Fruit fly (Drosophila melanogaster) whole organism, embryonic: ENCODE results near the gene CG15912.

ENCODE experiments used
- CG10543 ChIP-seq: fragments of 200-800 bp; sonication (Bioruptor generic); optimal IDR thresholded peaks from 3 replicates; lab custom pipeline; 2017; ENCODE audit warnings: missing biosample characterization, mild to moderate bottlenecking, missing genetic modification characterization, moderate library complexity
- CG12236 ChIP-seq: fragments of 200-800 bp; sonication (Bioruptor generic); optimal IDR thresholded peaks from 2 replicates; lab custom pipeline; 2016; ENCODE audit warnings: missing biosample characterization, missing genetic modification characterization
- CG1603 ChIP-seq: fragments of 200-800 bp; sonication (Bioruptor generic); optimal IDR thresholded peaks from 2 replicates; lab custom pipeline; 2019; ENCODE audit warnings: missing biosample characterization, mild to moderate bottlenecking, missing genetic modification characterization, moderate library complexity
- CG4617 ChIP-seq: fragments of 200-800 bp; sonication (Bioruptor generic); optimal IDR thresholded peaks from 3 replicates; lab custom pipeline; 2016; ENCODE audit warnings: missing biosample characterization, missing genetic modification characterization, borderline replicate concordance
- CG6254 ChIP-seq: fragments of 200-800 bp; sonication (Bioruptor generic); optimal IDR thresholded peaks from 3 replicates; lab custom pipeline; 2017; ENCODE audit warnings: mild to moderate bottlenecking, missing biosample characterization, missing genetic modification reagents, missing genetic modification characterization
- CG7556 ChIP-seq: fragments of 200-800 bp; sonication (Bioruptor generic); optimal IDR thresholded peaks from 2 replicates; lab custom pipeline; 2017; ENCODE audit warnings: missing biosample characterization, mild to moderate bottlenecking, missing genetic modification characterization
- CG8359 ChIP-seq: fragments of 200-800 bp; sonication (Bioruptor generic); optimal IDR thresholded peaks from 2 replicates; lab custom pipeline; 2017; ENCODE audit warnings: missing biosample characterization, mild to moderate bottlenecking, missing genetic modification characterization, borderline replicate concordance
- CG9215 ChIP-seq: fragments of 200-800 bp; sonication (Bioruptor generic); IDR thresholded peaks from 2 replicates; pipeline ENCODE4 v1.3.6; 2022; ENCODE audit warnings: missing biosample characterization, missing genetic modification characterization
- CG9797 ChIP-seq: fragments of 200-800 bp; sonication (Bioruptor generic); optimal IDR thresholded peaks from 3 replicates; lab custom pipeline; 2018; ENCODE audit warnings: missing biosample characterization, mild to moderate bottlenecking, missing genetic modification characterization
- CG9932 ChIP-seq: fragments of 200-800 bp; sonication (Bioruptor generic); IDR thresholded peaks from 2 replicates; pipeline ENCODE4 v1.3.6; 2022; ENCODE audit warnings: missing biosample characterization, missing genetic modification characterization
- CTCF ChIP-seq: fragments of 200-800 bp; sonication (Bioruptor generic); optimal IDR thresholded peaks from 2 replicates; lab custom pipeline; 2017; ENCODE audit warnings: missing biosample characterization, mild to moderate bottlenecking, missing genetic modification characterization, moderate library complexity
- Chrac-16 ChIP-seq: fragments of 200-800 bp; sonication (Bioruptor generic); optimal IDR thresholded peaks from 3 replicates; lab custom pipeline; 2016; ENCODE audit warnings: missing biosample characterization, missing genetic modification characterization
- E2f1 ChIP-seq: fragments of 200-800 bp; sonication (Bioruptor generic); IDR thresholded peaks from 2 replicates; pipeline ENCODE4 v1.3.6; 2022; ENCODE audit warnings: missing biosample characterization, missing genetic modification characterization
- GATAe ChIP-seq: fragments of 200-800 bp; sonication (Bioruptor generic); conservative IDR thresholded peaks from 2 replicates; pipeline ENCODE4 v1.3.6; 2022; ENCODE audit warnings: missing biosample characterization, missing genetic modification characterization
- Hmr ChIP-seq: fragments of 200-800 bp; sonication (Bioruptor generic); optimal IDR thresholded peaks from 3 replicates; lab custom pipeline; 2017; ENCODE audit warnings: mild to moderate bottlenecking, missing biosample characterization, missing genetic modification reagents, missing genetic modification characterization
- Lhr ChIP-seq: fragments of 200-800 bp; sonication (Bioruptor generic); optimal IDR thresholded peaks from 3 replicates; lab custom pipeline; 2017; ENCODE audit warnings: mild to moderate bottlenecking, missing biosample characterization, missing genetic modification reagents, missing genetic modification characterization
- Myb ChIP-seq: fragments of 200-800 bp; sonication (Bioruptor generic); optimal IDR thresholded peaks from 2 replicates; lab custom pipeline; 2016; ENCODE audit warnings: missing biosample characterization, missing genetic modification characterization
- Nf-YB ChIP-seq: fragments of 200-800 bp; sonication (Bioruptor generic); optimal IDR thresholded peaks from 3 replicates; lab custom pipeline; 2019; ENCODE audit warnings: missing biosample characterization, mild to moderate bottlenecking, missing genetic modification characterization, moderate library complexity
- Nf-YC ChIP-seq: fragments of 200-800 bp; optimal IDR thresholded peaks from 3 replicates; lab custom pipeline; 2019; ENCODE audit warnings: missing biosample characterization, mild to moderate bottlenecking, missing genetic modification characterization, moderate library complexity
- NfI ChIP-seq: fragments of 200-800 bp; sonication (Bioruptor generic); optimal IDR thresholded peaks from 3 replicates; lab custom pipeline; 2018; ENCODE audit warnings: missing biosample characterization, mild to moderate bottlenecking, missing genetic modification characterization, moderate library complexity
- Rfx ChIP-seq: fragments of 200-800 bp; sonication (Bioruptor generic); IDR thresholded peaks from 2 replicates; pipeline ENCODE4 v1.3.6; 2022; ENCODE audit warnings: missing biosample characterization, missing genetic modification characterization
- Six4 ChIP-seq: fragments of 200-800 bp; sonication (Bioruptor generic); optimal IDR thresholded peaks from 2 replicates; lab custom pipeline; 2016; ENCODE audit warnings: missing biosample characterization, missing genetic modification characterization
- Sry-δ ChIP-seq: fragments of 200-800 bp; sonication (Bioruptor generic); optimal IDR thresholded peaks from 2 replicates; lab custom pipeline; 2016; ENCODE audit warnings: missing biosample characterization, missing genetic modification characterization
- Trl ChIP-seq, 3 experiments: fragments of >200 bp in 2 of 3; fragments of 200-800 bp in 1 of 3; sonication (Bioruptor generic) in 1 of 3; optimal IDR thresholded peaks; 2 replicates in 1 of 3; 3 replicates in 2 of 3; lab custom pipeline; 2016 to 2017; ENCODE audit warnings: missing biosample characterization in 1 of 3, missing genetic modification characterization in 1 of 3
- ara ChIP-seq: fragments of 200-800 bp; sonication (Bioruptor generic); IDR thresholded peaks from 2 replicates; pipeline ENCODE4 v1.3.6; 2022; ENCODE audit warnings: missing biosample characterization, missing genetic modification characterization
- bab2 ChIP-seq: fragments of 200-800 bp; sonication (Bioruptor generic); optimal IDR thresholded peaks from 2 replicates; lab custom pipeline; 2016; ENCODE audit warnings: missing biosample characterization, missing genetic modification characterization
- cg ChIP-seq: fragments of 200-800 bp; sonication (Bioruptor generic); optimal IDR thresholded peaks from 3 replicates; lab custom pipeline; 2019; ENCODE audit warnings: missing biosample characterization, mild to moderate bottlenecking, missing genetic modification characterization, moderate library complexity
- dimm ChIP-seq: fragments of 200-800 bp; sonication (Bioruptor generic); IDR thresholded peaks from 2 replicates; pipeline ENCODE4 v1.3.6; 2022; ENCODE audit warnings: missing biosample characterization, missing genetic modification characterization
- esg ChIP-seq: fragments of 200-800 bp; sonication (Bioruptor generic); conservative IDR thresholded peaks from 2 replicates; pipeline ENCODE4 v1.3.6; 2022; ENCODE audit warnings: missing biosample characterization, missing genetic modification characterization
- eve ChIP-seq, 2 experiments: fragments of >200 bp; optimal IDR thresholded peaks; 2 replicates each; lab custom pipeline; 2017; ENCODE audit warnings: missing biosample characterization in 2 of 2, missing genetic modification characterization in 2 of 2
- hth ChIP-seq: fragments of >200 bp; optimal IDR thresholded peaks from 2 replicates; lab custom pipeline; 2017; ENCODE audit warnings: inconsistent platforms
- lab ChIP-seq: fragments of 200-800 bp; sonication (Bioruptor generic); optimal IDR thresholded peaks from 3 replicates; lab custom pipeline; 2017; ENCODE audit warnings: missing biosample characterization, missing genetic modification characterization, mild to moderate bottlenecking, moderate library complexity, missing genetic modification reagents
- pb ChIP-seq: fragments of 200-800 bp; sonication (Bioruptor generic); optimal IDR thresholded peaks from 3 replicates; lab custom pipeline; 2016; ENCODE audit warnings: missing biosample characterization, missing genetic modification characterization
- seq ChIP-seq: fragments of 200-800 bp; sonication (Bioruptor generic); IDR thresholded peaks from 2 replicates; pipeline ENCODE4 v1.3.6; 2022; ENCODE audit warnings: missing biosample characterization, missing genetic modification characterization
- sim ChIP-seq: fragments of 200-800 bp; sonication (Bioruptor generic); IDR thresholded peaks from 2 replicates; pipeline ENCODE4 v1.3.6; 2022; ENCODE audit warnings: missing biosample characterization, missing genetic modification characterization
- slp2 ChIP-seq: fragments of 200-800 bp; sonication (Bioruptor generic); optimal IDR thresholded peaks from 2 replicates; lab custom pipeline; 2016; ENCODE audit warnings: missing biosample characterization, missing genetic modification characterization
- sr ChIP-seq: fragments of 200-800 bp; sonication (Bioruptor generic); IDR thresholded peaks from 3 replicates; pipeline ENCODE4 v1.3.6; 2022; ENCODE audit warnings: missing biosample characterization, missing genetic modification characterization
- sug ChIP-seq: fragments of 200-800 bp; optimal IDR thresholded peaks from 2 replicates; lab custom pipeline; 2019; ENCODE audit warnings: missing biosample characterization, mild to moderate bottlenecking, missing genetic modification characterization, moderate library complexity
- tin ChIP-seq: fragments of 200-800 bp; sonication (Bioruptor generic); optimal IDR thresholded peaks from 3 replicates; lab custom pipeline; 2016; ENCODE audit warnings: missing biosample characterization, missing genetic modification characterization
- unpg ChIP-seq: fragments of 200-800 bp; sonication (Bioruptor generic); optimal IDR thresholded peaks from 3 replicates; lab custom pipeline; 2018; ENCODE audit warnings: missing biosample characterization, mild to moderate bottlenecking, missing genetic modification characterization, moderate library complexity
- wdn ChIP-seq: fragments of 200-800 bp; sonication (Bioruptor generic); IDR thresholded peaks from 2 replicates; pipeline ENCODE4 v1.3.6; 2022; ENCODE audit warnings: missing biosample characterization, missing genetic modification characterization
- wor ChIP-seq: fragments of 200-800 bp; sonication (Bioruptor generic); IDR thresholded peaks from 2 replicates; pipeline ENCODE4 v1.3.6; 2022; ENCODE audit warnings: missing biosample characterization, missing genetic modification characterization

CG15912 gene

DNA sequence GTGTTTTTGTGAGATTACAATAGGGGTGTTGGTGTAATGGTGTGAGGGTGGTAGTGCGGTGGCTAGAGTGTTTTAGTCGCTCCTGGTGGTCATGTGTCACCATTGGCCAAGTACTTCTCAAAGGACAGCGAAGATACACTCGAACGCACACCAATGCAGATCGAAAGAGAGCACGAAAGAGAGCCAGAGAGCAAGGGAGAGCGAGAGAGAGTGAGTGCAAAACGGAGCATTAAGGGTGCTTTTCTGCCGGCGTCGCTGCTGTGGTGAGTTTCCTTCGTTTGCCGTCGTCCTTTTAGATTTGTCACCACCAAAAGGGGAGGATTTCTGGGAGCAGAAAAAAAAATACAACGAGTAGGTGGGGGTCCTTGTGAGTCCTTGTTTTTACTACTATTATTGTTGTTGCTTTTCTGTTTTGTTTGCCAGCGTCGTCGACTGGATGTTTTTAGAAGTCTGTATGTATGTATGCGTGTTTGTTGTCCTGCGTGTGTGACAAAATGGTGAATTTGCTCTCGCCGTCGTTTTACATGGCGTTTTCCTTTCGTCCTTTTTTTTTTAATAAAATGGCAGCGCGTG lies 40.7 kb upstream of the CG15912 start (continued):
- TF ChIP-seq NfI (GFP tag; lab: Kevin White, UChicago), result no peak
- TF ChIP-seq lab (GFP tag; lab: Kevin White, UChicago), result no peak
- TF ChIP-seq dimm, result no peak
- no peak for TF ChIP-seq Myb (GFP tag; lab: Kevin White, UChicago)
- TF ChIP-seq Nf-YC (tag; lab: Kevin White, UChicago), result peak; percentile 90
- TF ChIP-seq Rfx (GFP tag; lab: Robert Waterston, UW), result no peak
- TF ChIP-seq CG12236 (GFP tag; lab: Kevin White, UChicago), result no peak
- TF ChIP-seq CG9932 (GFP tag; lab: Robert Waterston, UW), result no peak
- TF ChIP-seq wdn (GFP tag; lab: Robert Waterston, UW), result no peak
- TF ChIP-seq pb, result no peak
- no peak for TF ChIP-seq Chrac-16 (GFP tag; lab: Kevin White, UChicago)
- no peak for TF ChIP-seq esg (GFP tag; lab: Robert Waterston, UW)
- no peak for TF ChIP-seq eve (GFP tag; optimal IDR thresholded peaks at IDR 0.05; lab: Kevin White, UChicago)
- TF ChIP-seq Trl (optimal IDR thresholded peaks at IDR 0.05; lab: Kevin White, UChicago), result peak; percentile 76 to 93
- no peak for TF ChIP-seq Trl (GFP tag; optimal IDR thresholded peaks at IDR 0.05; lab: Kevin White, UChicago)
- no peak for TF ChIP-seq sim (GFP tag; lab: Robert Waterston, UW)
- TF ChIP-seq CG1603 (tag; lab: Kevin White, UChicago), result no peak
- TF ChIP-seq Six4 (GFP tag; lab: Kevin White, UChicago), result no peak
- TF ChIP-seq CG8359, result no peak
- TF ChIP-seq E2f1 (GFP tag; lab: Robert Waterston, UW), result no peak
- peak; percentile 69 for TF ChIP-seq cg (GFP tag; lab: Kevin White, UChicago)
- no peak for TF ChIP-seq bab2 (GFP tag; lab: Kevin White, UChicago)
- TF ChIP-seq unpg (GFP tag; lab: Kevin White, UChicago), result no peak
- TF ChIP-seq CG10543 (GFP tag; lab: Kevin White, UChicago), result no peak

DNA sequence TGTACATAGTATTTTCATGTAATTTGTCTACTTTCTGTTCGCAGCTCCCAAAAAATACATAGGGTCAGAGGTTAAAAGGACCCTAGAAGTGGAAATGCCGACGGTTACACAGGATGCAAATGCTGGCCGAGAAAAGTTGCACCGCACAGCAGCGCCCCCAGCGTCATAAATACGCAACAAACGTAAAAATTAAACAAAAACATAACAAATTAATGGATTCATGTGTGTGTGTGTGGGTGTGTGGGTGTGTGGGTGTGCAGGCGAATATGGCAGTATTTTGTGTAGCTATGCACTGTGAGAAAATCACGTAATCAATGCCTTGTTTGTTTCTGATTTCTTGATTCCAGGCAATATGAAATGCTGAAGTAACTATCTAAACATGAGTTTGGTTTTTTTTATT lies 37.3 kb upstream of the CG15912 start:
- TF ChIP-seq CTCF (GFP tag; lab: Kevin White, UChicago), result peak; percentile 66
- no peak for TF ChIP-seq CG9797 (GFP tag; lab: Kevin White, UChicago)

DNA sequence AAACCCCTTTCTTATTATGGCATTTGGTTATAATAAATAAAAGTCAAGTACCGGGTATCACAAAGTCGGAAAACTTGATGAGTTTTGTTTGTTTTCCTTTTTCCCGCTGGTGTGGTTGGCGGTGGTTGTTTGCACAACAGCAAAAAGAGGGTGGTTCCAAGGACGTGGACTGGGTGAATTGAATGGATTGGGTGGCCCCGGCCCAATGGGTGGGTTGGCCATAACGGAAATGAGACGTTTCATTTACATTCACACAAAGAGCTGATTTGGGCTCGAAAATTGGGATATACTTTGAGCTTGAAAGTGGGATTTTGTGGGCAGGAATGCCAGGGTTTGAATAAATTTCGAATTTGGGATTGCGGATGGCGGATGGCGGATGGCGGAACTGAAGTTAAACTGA lies 28.0 kb upstream of the CG15912 start:
- TF ChIP-seq sug (tag; lab: Kevin White, UChicago) (no peak), wor (no peak), Nf-YC (tag; lab: Kevin White, UChicago) (peak; percentile 71), Nf-YB (peak; percentile 89), CG4617 (GFP tag; lab: Kevin White, UChicago) (no peak), tin (GFP tag; lab: Kevin White, UChicago) (no peak), CG7556 (no peak)

DNA sequence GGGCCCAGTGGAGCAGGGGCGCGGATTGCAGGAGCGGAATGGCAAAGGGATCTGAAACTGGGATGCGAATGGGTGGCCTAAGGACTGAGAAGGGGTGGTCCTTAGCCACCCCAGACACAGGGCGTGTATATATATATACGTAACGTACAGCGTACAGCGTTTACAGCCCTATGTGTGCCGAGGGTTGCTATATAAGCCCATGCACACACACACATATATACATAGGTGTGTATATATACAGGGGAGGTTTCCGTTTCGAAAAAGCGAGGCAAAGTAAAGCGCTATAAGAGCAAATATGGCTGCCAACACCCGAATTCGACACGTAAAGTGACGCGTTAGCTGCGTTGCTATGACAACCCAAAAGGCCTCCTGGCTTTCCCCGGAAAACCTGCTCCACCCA lies 22.1 kb upstream of the CG15912 start:
- TF ChIP-seq cg (GFP tag; lab: Kevin White, UChicago) (peak; percentile 20), slp2 (GFP tag; lab: Kevin White, UChicago) (no peak), Hmr (GFP tag; lab: Kevin White, UChicago) (no peak), sr (GFP tag; lab: Robert Waterston, UW) (no peak), CG6254 (GFP tag; lab: Kevin White, UChicago) (no peak), Rfx (GFP tag; lab: Robert Waterston, UW) (peak; percentile 50; the same call in 1 of the 2 replicates), Nf-YC (tag; lab: Kevin White, UChicago) (peak; percentile 78), hth (no peak), GATAe (GFP tag; lab: Robert Waterston, UW) (no peak), Nf-YB (peak; percentile 63), seq (GFP tag; lab: Robert Waterston, UW) (peak; percentile 69; the same call in 1 of the 2 replicates), ara (GFP tag; lab: Robert Waterston, UW) (no peak), Sry-δ (GFP tag; lab: Kevin White, UChicago) (no peak), CG9215 (no peak), Lhr (GFP tag; lab: Kevin White, UChicago) (no peak)
- TF ChIP-seq, all 482 proteins: peak for 5
